Fruit fly (Drosophila melanogaster) whole organism, embryonic: ENCODE data around the gene Cpr67Fa1.

Experiments
- CG10147 ChIP-seq: fragments of 200-800 bp; sonication (Bioruptor generic); optimal IDR thresholded peaks from 2 replicates; lab custom pipeline; 2019; ENCODE audit warnings: missing biosample characterization, mild to moderate bottlenecking, missing genetic modification characterization, moderate library complexity
- CG11398 ChIP-seq: fragments of 200-800 bp; sonication (Bioruptor generic); optimal IDR thresholded peaks from 2 replicates; lab custom pipeline; 2016; ENCODE audit warnings: missing biosample characterization, missing genetic modification characterization
- CG14441 ChIP-seq: fragments of 200-800 bp; sonication (Bioruptor generic); IDR thresholded peaks from 2 replicates; pipeline ENCODE4 v1.3.6; 2022; ENCODE audit warnings: missing biosample characterization, missing genetic modification characterization
- CG18599 ChIP-seq: fragments of 200-800 bp; sonication (Bioruptor generic); optimal IDR thresholded peaks from 3 replicates; lab custom pipeline; 2017; ENCODE audit warnings: missing biosample characterization, missing genetic modification characterization, mild to moderate bottlenecking, moderate library complexity, missing genetic modification reagents
- CG6254 ChIP-seq: fragments of 200-800 bp; sonication (Bioruptor generic); optimal IDR thresholded peaks from 3 replicates; lab custom pipeline; 2017; ENCODE audit warnings: mild to moderate bottlenecking, missing biosample characterization, missing genetic modification reagents, missing genetic modification characterization
- NFAT ChIP-seq: fragments of 200-800 bp; sonication (Bioruptor generic); IDR thresholded peaks from 2 replicates; pipeline ENCODE4 v1.3.6; 2022; ENCODE audit warnings: missing biosample characterization, missing genetic modification characterization
- PHDP ChIP-seq: fragments of 200-800 bp; sonication (Bioruptor generic); optimal IDR thresholded peaks from 3 replicates; lab custom pipeline; 2018; ENCODE audit warnings: missing biosample characterization, mild to moderate bottlenecking, missing genetic modification characterization, moderate library complexity
- Sry-β ChIP-seq: fragments of 200-800 bp; sonication (Bioruptor generic); optimal IDR thresholded peaks from 2 replicates; lab custom pipeline; 2018; ENCODE audit warnings: missing biosample characterization, mild to moderate bottlenecking, missing genetic modification characterization, moderate library complexity
- lilli ChIP-seq: fragments of 200-800 bp; sonication (Bioruptor generic); optimal IDR thresholded peaks from 3 replicates; lab custom pipeline; 2016; ENCODE audit warnings: missing biosample characterization, missing genetic modification characterization
- pfk ChIP-seq: fragments of 200-800 bp; sonication (Bioruptor generic); optimal IDR thresholded peaks from 2 replicates; lab custom pipeline; 2018; ENCODE audit warnings: missing biosample characterization, mild to moderate bottlenecking, missing genetic modification characterization, moderate library complexity
- prd ChIP-seq, 3 experiments: fragments of >200 bp in 2 of 3; fragments of 200-800 bp in 1 of 3; sonication (Bioruptor generic) in 1 of 3; optimal IDR thresholded peaks in 2 of 3; IDR thresholded peaks in 1 of 3; 2 replicates in 2 of 3; 3 replicates in 1 of 3; pipeline versions ENCODE4 v1.3.6 to Lab custom; 2017 to 2022; ENCODE audit warnings: missing biosample characterization in 1 of 3, missing genetic modification characterization in 1 of 3
- trem ChIP-seq: fragments of 200-800 bp; optimal IDR thresholded peaks from 3 replicates; lab custom pipeline; 2019; ENCODE audit warnings: missing biosample characterization, mild to moderate bottlenecking, missing genetic modification characterization, moderate library complexity

dm6 chr3L:10867778-10868382 lies 21.9 kb upstream of the Cpr67Fa1 start:
- TF ChIP-seq NFAT (peak; percentile 32; the same call in 1 of the 2 replicates), PHDP (tag; lab: Kevin White, UChicago) (no peak), CG6254 (GFP tag; lab: Kevin White, UChicago) (no peak), Sry-β (GFP tag; lab: Kevin White, UChicago) (no peak), CG10147 (GFP tag; lab: Kevin White, UChicago) (no peak), CG11398 (GFP tag; lab: Kevin White, UChicago) (no peak), pfk (GFP tag; lab: Kevin White, UChicago) (no peak), CG18599 (GFP tag; lab: Kevin White, UChicago) (peak; percentile 8), lilli (GFP tag; lab: Kevin White, UChicago) (no peak), prd (optimal IDR thresholded peaks at IDR 0.05; lab: Kevin White, UChicago) (no peak), prd (GFP tag; IDR thresholded peaks at IDR 0.05; lab: Robert Waterston, UW) (no peak), CG14441 (no peak), trem (tag; lab: Kevin White, UChicago) (no peak)
